Fruit fly (Drosophila melanogaster) ovary, adult (tissue): ENCODE data around the gene CG13023.
A peak's percentile ranks its signal among the peaks of the same experiment; 100 is the strongest.

ENCODE experiments used
- CG17801 ChIP-seq: fragments of 200-800 bp; optimal IDR thresholded peaks from 2 replicates; lab custom pipeline; 2019; ENCODE audit warnings: missing biosample characterization, mild to moderate bottlenecking, missing genetic modification characterization, moderate library complexity; ENCODE audit not compliant: partially characterized antibody

The CG13023 gene

DNA sequence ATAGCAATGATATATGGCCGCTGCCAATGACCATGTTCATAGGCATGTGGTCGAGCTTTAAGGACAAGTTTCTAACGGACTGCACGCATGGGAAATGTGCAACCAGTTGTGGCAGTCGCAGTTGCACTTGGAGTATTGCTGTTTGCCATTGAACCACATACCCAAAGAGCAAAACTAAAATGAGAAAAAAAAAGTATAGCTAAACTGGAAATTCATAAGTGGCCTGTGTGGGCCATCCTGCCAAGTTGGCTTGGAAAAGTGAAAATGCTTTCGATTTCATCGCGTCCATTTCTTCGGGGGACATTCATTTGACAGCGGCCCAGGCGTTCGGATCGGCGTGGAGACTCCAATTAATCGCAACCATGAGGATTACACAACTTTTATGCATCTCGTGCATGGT lies 16.8 kb upstream of the CG13023 start, which contains the start of gene Obp73a:
Gene Obp73a (plus strand): TSS at position 301 of the 400 bp plus-strand sequence.
- TF ChIP-seq CG17801: no peak

DNA sequence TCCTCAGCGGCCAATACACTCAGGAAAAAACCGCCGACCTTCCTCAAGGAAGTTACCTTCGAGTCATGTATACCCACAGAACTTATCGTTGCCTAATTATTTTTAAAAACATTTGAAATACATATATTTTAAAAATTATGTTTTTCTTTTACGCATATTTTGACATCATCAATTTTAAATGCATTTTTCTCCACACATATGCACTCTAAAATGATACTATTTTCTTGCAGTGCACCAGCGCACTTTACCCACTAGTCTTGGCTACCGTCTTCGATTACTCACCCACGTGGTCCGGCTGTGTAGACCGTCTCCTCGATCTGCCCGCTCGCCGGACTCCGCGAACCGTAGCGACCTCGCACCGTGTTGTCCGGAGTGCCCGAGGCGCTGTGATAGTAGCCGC lies 14.1 kb upstream of the CG13023 start:
- TF ChIP-seq CG17801: no peak

dm6 chr3L:16938852-16939251 lies 11.6 kb upstream of the CG13023 start, which contains the start of gene CG13022:
Gene CG13022, minus strand, starts transcription at chr3L:16938952.
- no peak for TF ChIP-seq CG17801

DNA sequence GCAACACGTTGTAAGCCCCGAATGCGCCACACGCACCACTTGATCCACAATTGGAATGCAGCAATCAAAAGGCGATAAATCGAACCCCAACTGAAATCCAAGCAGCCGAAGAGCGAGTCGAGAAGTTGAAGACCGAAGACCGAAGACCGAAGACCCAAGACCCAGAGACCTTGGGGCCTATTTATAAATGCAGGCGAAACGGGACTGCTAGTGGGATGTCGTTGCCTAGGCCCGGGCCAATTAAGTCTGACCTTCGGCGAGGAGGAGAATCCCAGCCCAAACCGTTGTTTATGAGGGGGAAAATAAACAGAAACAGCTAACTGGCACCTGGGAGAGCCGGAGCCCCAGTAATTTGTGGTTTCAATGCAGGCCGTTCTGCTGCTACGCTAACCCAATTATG lies 9.5 kb upstream of the CG13023 start:
- no peak for TF ChIP-seq CG17801

dm6 chr3L:16935284-16935683 lies 8.1 kb upstream of the CG13023 start, which contains the start of gene CG11905:
Gene CG11905, minus strand, starts transcription at chr3L:16935536.
- no peak for TF ChIP-seq CG17801

DNA sequence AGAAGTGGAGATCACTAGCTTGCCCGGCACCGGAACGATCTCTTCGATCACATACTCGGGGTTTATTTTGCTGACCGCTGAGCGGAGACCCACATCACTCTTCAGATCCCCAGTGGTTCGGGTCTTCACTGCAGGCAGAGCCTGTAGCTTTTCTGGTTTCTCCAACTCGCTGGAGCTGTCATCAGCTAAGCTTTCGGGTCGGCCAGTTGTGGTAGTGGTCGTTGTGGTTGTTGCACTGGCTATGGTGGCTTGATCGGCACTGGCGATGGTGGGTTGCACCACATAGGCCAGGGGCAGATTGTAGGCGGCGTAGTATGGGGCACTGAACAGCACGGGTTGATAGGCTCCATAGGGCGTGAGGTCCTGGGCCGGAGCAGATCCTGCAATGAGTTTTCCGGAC lies 3.3 kb upstream of the CG13023 start:
- no peak for TF ChIP-seq CG17801

dm6 chr3L:16922952-16923351 lies 4.3 kb downstream of the CG13023 start, which contains the start of gene CG13028:
Gene CG13028, plus strand, starts transcription at chr3L:16923252.
- TF ChIP-seq CG17801: no peak

dm6 chr3L:16917409-16918173 lies 9.6 kb downstream of the CG13023 start:
- TF ChIP-seq CG17801: no peak

dm6 chr3L:16915766-16916476 lies 11.3 kb downstream of the CG13023 start:
- peak; percentile 25 for TF ChIP-seq CG17801

- no peak for TF ChIP-seq CG17801
These were observed 13.1 kb downstream of the CG13023 start for dm6 chr3L:16914113-16914512.

dm6 chr3L:16910466-16910865 lies 16.8 kb downstream of the CG13023 start:
- TF ChIP-seq CG17801: no peak

- TF ChIP-seq CG17801: no peak
These were observed 30.8 kb downstream of the CG13023 start for dm6 chr3L:16896408-16896807.

DNA sequence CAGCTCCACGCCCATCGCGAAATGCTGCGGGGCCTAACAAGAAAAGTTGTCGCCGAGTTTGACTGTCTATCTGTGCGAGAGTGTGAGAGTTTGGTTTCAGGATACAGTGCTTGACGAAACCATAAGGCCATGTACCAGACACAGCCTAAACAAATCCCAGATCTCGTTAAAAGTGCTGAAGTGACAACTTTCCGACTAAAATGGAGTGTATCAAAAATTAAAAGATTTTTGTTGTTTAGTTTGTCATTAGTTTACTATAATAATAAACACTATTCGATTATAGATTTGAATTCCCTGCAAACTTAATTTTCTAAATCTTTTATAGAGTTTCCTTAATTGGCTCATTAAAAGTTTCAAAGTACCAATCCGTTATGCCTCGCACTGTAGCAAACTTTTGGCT lies 33.6 kb downstream of the CG13023 start:
- no peak for TF ChIP-seq CG17801

DNA sequence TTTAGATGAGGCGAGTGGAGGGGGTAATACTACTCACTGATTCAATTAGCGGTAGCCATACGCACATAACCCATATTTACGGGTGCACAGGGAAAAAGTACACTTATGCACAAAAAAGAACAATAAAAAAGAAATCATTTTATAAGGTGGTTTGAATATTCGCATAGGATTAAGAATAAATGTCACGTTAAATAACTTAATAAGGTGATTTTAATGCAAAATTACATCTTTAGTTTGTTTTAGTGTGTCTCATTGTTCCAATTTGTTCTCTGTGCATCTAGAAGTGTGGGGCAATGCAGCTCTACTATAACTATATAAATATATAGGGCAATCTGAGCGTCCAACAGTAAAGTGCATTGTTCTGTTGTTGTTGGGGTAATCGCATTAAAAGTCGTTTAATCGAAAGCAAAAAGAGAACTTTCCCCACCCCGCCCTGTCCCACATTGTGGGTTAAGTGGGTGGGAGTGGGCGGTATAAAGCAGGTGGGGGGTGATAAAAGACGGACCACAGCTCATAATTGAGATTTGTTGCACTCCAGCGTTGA lies 34.4 kb downstream of the CG13023 start:
- TF ChIP-seq CG17801: no peak

- TF ChIP-seq CG17801: no peak
These were observed 35.3 kb downstream of the CG13023 start for dm6 chr3L:16891914-16892313.

DNA sequence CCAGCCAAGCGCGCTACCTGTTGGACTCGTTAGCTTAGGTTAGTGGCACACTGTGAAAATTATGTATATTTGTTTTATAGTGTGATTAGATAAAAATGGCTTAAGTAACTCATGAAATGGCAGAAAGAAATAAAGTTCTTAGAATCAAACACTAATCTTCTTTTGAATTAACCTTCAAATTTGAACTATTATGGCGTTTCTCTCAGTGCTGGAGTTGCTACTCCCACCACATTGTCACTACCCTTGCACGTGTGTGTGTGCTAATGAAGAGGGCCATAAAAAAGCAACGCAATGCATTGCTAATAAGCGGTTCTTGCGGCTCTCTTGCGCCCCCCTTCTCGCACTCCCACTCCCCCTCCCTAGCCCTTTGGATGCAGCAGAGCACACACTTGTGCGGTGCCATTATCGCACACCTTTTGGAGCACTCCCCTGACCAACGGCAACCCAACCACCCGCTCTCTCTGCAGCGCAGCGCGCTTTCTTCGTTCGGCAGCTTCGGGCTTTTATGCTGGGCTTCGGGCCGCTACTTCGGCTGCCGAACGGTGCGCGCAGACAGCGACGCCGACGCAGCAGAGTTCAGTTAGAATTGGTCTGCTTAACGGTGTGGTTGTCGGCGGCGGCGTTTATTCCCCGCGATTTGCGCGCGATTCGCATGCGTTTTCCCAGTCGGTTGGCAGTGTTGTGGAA lies 36.4 kb downstream of the CG13023 start:
- peak; percentile 74 for TF ChIP-seq CG17801

DNA sequence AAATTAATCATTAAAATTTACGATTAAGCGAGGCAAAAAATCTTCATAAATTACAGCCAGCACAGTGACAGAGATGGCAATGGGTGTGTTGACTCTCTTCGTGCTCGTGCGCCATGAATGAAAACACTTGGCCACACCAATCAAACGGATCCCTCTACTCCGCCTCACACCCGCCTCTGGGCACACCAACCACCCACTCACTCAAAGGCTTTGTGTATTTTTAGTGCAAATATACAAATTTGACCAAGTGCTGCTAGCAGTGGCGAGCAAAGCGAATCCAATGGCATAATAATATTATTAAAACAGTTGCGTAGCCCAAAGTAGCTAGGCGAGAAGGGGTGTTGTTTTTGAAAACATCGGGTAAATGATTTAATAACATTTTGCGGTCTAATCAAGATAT lies 37.7 kb downstream of the CG13023 start:
- TF ChIP-seq CG17801: no peak
